Worm (Caenorhabditis elegans): Measurements from ENCODE around the gene drl-1.

Gene drl-1

DNA sequence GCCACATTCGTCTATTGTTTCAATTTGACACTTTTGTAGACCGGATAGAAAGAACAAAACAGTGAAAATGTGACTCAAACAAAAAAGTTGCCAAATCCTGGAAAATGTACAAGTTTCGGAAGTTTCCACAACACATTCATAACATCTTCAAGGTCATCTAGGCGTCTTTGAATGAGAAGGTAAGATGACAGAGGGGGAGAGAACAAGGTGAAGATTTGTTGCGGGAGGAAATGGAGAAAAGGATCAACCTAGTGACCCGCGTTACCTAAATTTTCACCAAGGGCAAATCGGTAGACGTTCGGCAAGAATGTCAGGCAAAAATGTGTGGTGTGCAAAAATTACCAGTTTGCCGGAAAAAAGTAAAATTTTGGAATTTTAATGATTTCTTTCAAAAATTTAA lies 52.9 kb downstream of the drl-1 start:
- peak; percentile 70 for TF ChIP-seq blmp-1 (tag; optimal IDR thresholded peaks at IDR 0.05)
- TF ChIP-seq nhr-237 (tag; optimal IDR thresholded peaks at IDR 0.05) = no peak
- TF ChIP-seq efl-1 (optimal IDR thresholded peaks at IDR 0.05) = no peak
- TF ChIP-seq efl-1 (GFP tag; optimal IDR thresholded peaks at IDR 0.05 in 1 of 2) = peak in 1 of 2 experiments; percentile 80

DNA sequence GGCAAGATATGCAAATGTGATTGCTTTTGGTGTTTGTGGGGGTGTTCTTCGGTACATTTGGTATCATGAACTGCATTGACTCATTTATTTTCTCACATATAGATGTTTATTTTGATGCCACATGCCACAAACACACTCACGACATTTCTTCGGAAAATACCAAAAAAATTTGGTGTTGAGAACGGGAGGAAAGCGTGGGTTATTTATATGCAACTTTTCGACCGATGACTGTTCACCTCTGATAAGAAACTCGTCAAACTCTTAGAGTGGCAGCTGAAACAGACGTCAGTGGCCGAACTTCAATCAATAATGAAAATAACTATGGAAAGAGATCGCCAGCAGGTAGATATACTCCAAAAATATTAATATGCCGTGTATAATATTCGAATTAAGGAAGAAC lies 53.5 kb downstream of the drl-1 start:
- no peak for TF ChIP-seq efl-1 (optimal IDR thresholded peaks at IDR 0.05)
- TF ChIP-seq efl-1 (GFP tag; optimal IDR thresholded peaks at IDR 0.05 in 1 of 2) = peak in 1 of 2 experiments; percentile 53
- TF ChIP-seq lin-39 (tag; optimal IDR thresholded peaks at IDR 0.05) = no peak

DNA sequence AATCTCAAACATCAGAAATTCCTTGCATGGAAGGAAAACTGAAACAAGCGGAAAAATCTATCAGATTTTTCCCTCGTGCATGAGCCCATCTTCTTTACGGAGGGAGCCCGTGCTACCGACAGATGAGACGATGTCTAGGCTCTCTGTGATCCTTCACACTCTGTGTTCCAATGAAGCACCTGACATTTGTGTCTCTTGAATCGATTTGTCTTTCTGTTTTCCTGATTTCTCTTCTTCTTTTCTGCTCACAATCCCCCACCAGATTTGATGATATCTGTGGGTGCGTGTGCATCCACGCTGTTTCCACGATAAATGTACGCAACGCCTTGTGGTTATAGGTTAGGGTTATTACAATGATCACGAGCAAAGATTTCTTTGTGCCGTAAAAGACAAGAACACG lies 54.0 kb downstream of the drl-1 start:
- TF ChIP-seq snu-23 (GFP tag; optimal IDR thresholded peaks at IDR 0.05) (peak; percentile 24), unc-130 (tag; optimal IDR thresholded peaks at IDR 0.05) (peak; percentile 12), ztf-4 (tag; optimal IDR thresholded peaks at IDR 0.05) (no peak), egl-27 (tag; optimal IDR thresholded peaks at IDR 0.05) (no peak), fkh-4 (tag; optimal IDR thresholded peaks at IDR 0.05; ENCODE audit: borderline replicate concordance) (no peak), rnt-1 (tag; optimal IDR thresholded peaks at IDR 0.05) (peak; percentile 39), nhr-71 (tag; optimal IDR thresholded peaks at IDR 0.05) (peak; percentile 34), lsy-2 (tag; optimal IDR thresholded peaks at IDR 0.05) (peak in 1 of 2 experiments; percentile 39)

DNA sequence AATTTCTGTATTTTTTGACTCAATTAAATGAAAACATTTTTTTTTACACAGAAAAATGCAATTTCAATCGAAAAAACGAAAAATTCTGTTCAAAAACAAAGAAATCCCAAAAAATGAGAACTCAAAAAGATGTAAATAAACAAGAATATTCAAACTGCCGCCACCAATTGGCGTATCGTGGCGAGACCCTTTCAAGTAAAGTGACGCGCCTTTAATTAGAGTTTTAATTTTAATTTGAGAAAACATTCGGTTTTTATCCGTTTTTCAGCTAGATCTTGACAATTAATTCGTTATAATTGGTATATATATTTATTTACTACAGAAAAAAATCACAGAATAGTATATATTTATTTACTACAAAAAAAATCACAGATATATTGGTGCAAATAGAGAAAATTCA lies 54.7 kb downstream of the drl-1 start:
- TF ChIP-seq lin-14 (GFP tag; optimal IDR thresholded peaks at IDR 0.05) = no peak
- peak in 1 of 3 experiments; percentile 37 for TF ChIP-seq dpl-1 (GFP tag; optimal IDR thresholded peaks at IDR 0.05)
- TF ChIP-seq aha-1 (tag; optimal IDR thresholded peaks at IDR 0.05) = no peak
- peak; percentile 12 to 53 for TF ChIP-seq efl-1 (optimal IDR thresholded peaks at IDR 0.05)
- TF ChIP-seq efl-1 (GFP tag; optimal IDR thresholded peaks at IDR 0.05 in 1 of 2) = peak in 1 of 2 experiments; percentile 54
